Fruit fly (Drosophila melanogaster): ENCODE measurements around the gene UQCR-6.4L.

- TF ChIP-seq kay (GFP tag; ENCODE audit: borderline replicate concordance): no peak
- no peak for TF ChIP-seq Crg-1 (GFP tag; optimal IDR thresholded peaks at IDR 0.05)
- no peak for TF ChIP-seq CG12768 (GFP tag; optimal IDR thresholded peaks at IDR 0.05)
- TF ChIP-seq Hr96 (GFP tag; optimal IDR thresholded peaks at IDR 0.05): no peak
- no peak for TF ChIP-seq cnc (optimal IDR thresholded peaks at IDR 0.05)
- no peak for TF ChIP-seq CG5204 (GFP tag; optimal IDR thresholded peaks at IDR 0.05)
- no peak for TF ChIP-seq CG7101 (tag; optimal IDR thresholded peaks at IDR 0.05)
- TF ChIP-seq Mnt (GFP tag; optimal IDR thresholded peaks at IDR 0.05): no peak
- TF ChIP-seq CG11617 (GFP tag; optimal IDR thresholded peaks at IDR 0.05): no peak
- no peak for TF ChIP-seq cic (GFP tag; optimal IDR thresholded peaks at IDR 0.05)
- no peak for TF ChIP-seq tj (GFP tag; optimal IDR thresholded peaks at IDR 0.05)
- no peak for TF ChIP-seq CG14711 (tag; optimal IDR thresholded peaks at IDR 0.05)
- TF ChIP-seq Clk (GFP tag; optimal IDR thresholded peaks at IDR 0.05): no peak
Measured at dm6 chr3L:16569456-16569855, 2.9 kb downstream of the UQCR-6.4L start.
